Fruit fly (Drosophila melanogaster) whole organism, embryonic: ENCODE measurements around the gene Rab26.

ENCODE experiments used
- Aef1 ChIP-seq: fragments of 200-800 bp; sonication (Bioruptor generic); IDR thresholded peaks from 3 replicates; pipeline ENCODE4 v1.3.6; 2022; ENCODE audit warnings: missing biosample characterization, missing genetic modification characterization
- Atf6 ChIP-seq: fragments of 200-800 bp; sonication (Bioruptor generic); IDR thresholded peaks from 2 replicates; pipeline ENCODE4 v1.3.6; 2022; ENCODE audit warnings: missing biosample characterization, missing genetic modification characterization
- B-H2 ChIP-seq: fragments of 200-800 bp; sonication (Bioruptor generic); optimal IDR thresholded peaks from 2 replicates; lab custom pipeline; 2018; ENCODE audit warnings: missing biosample characterization, mild to moderate bottlenecking, missing genetic modification characterization
- BEAF-32 ChIP-seq: fragments of 200-800 bp; sonication (Bioruptor generic); optimal IDR thresholded peaks from 3 replicates; lab custom pipeline; 2017; ENCODE audit warnings: missing biosample characterization, missing genetic modification characterization, mild to moderate bottlenecking, moderate library complexity, missing genetic modification reagents
- Bgb ChIP-seq: fragments of 200-800 bp; sonication (Bioruptor generic); IDR thresholded peaks from 2 replicates; pipeline ENCODE4 v1.3.6; 2022; ENCODE audit warnings: missing biosample characterization, missing genetic modification characterization; ENCODE audit not compliant: partially characterized antibody
- CG10274 ChIP-seq: fragments of 200-800 bp; sonication (Bioruptor generic); optimal IDR thresholded peaks from 3 replicates; lab custom pipeline; 2017; ENCODE audit warnings: missing biosample characterization, mild to moderate bottlenecking, missing genetic modification characterization
- CG10959 ChIP-seq: fragments of 200-800 bp; sonication (Bioruptor generic); IDR thresholded peaks from 2 replicates; pipeline ENCODE4 v1.3.6; 2022; ENCODE audit warnings: missing biosample characterization, missing genetic modification characterization
- CG11093 ChIP-seq: fragments of 200-800 bp; sonication (Bioruptor generic); IDR thresholded peaks from 3 replicates; pipeline ENCODE4 v1.3.6; 2022; ENCODE audit warnings: missing biosample characterization, missing genetic modification characterization
- CG12744 ChIP-seq: fragments of 200-800 bp; sonication (Bioruptor generic); optimal IDR thresholded peaks from 2 replicates; lab custom pipeline; 2016; ENCODE audit warnings: missing biosample characterization, missing genetic modification characterization
- CG13123 ChIP-seq: fragments of 200-800 bp; sonication (Bioruptor generic); optimal IDR thresholded peaks from 2 replicates; lab custom pipeline; 2016; ENCODE audit warnings: missing biosample characterization, missing genetic modification characterization
- CG13424 ChIP-seq: fragments of 200-800 bp; sonication (Bioruptor generic); optimal IDR thresholded peaks from 2 replicates; lab custom pipeline; 2019; ENCODE audit warnings: missing biosample characterization, mild to moderate bottlenecking, missing genetic modification characterization, moderate library complexity
- CG13894 ChIP-seq: fragments of 200-800 bp; sonication (Bioruptor generic); optimal IDR thresholded peaks from 3 replicates; lab custom pipeline; 2018; ENCODE audit warnings: missing biosample characterization, mild to moderate bottlenecking, missing genetic modification characterization, moderate library complexity
- CG14441 ChIP-seq: fragments of 200-800 bp; sonication (Bioruptor generic); IDR thresholded peaks from 2 replicates; pipeline ENCODE4 v1.3.6; 2022; ENCODE audit warnings: missing biosample characterization, missing genetic modification characterization
- CG1529 ChIP-seq: fragments of 200-800 bp; sonication (Bioruptor generic); optimal IDR thresholded peaks from 3 replicates; lab custom pipeline; 2018; ENCODE audit warnings: missing biosample characterization, missing genetic modification characterization
- CG15479 ChIP-seq: fragments of 200-800 bp; sonication (Bioruptor generic); optimal IDR thresholded peaks from 3 replicates; lab custom pipeline; 2019; ENCODE audit warnings: missing biosample characterization, mild to moderate bottlenecking, missing genetic modification characterization, moderate library complexity
- CG1792 ChIP-seq: fragments of 200-800 bp; sonication (Bioruptor generic); optimal IDR thresholded peaks from 2 replicates; lab custom pipeline; 2016; ENCODE audit warnings: missing biosample characterization, missing genetic modification characterization
- CG18476 ChIP-seq: fragments of 200-800 bp; sonication (Bioruptor generic); optimal IDR thresholded peaks from 2 replicates; lab custom pipeline; 2016; ENCODE audit warnings: missing biosample characterization, mild to moderate bottlenecking, missing genetic modification characterization
- CG18619 ChIP-seq: fragments of 200-800 bp; sonication (Bioruptor generic); optimal IDR thresholded peaks from 3 replicates; lab custom pipeline; 2017; ENCODE audit warnings: missing biosample characterization, mild to moderate bottlenecking, missing genetic modification characterization
- CG3163 ChIP-seq: fragments of 200-800 bp; sonication (Bioruptor generic); optimal IDR thresholded peaks from 3 replicates; lab custom pipeline; 2016; ENCODE audit warnings: missing biosample characterization, missing genetic modification characterization
- CG4854 ChIP-seq: fragments of 200-800 bp; sonication (Bioruptor generic); optimal IDR thresholded peaks from 2 replicates; lab custom pipeline; 2016; ENCODE audit warnings: missing biosample characterization, missing genetic modification characterization, inconsistent platforms
- CG5245 ChIP-seq: fragments of 200-800 bp; sonication (Bioruptor generic); optimal IDR thresholded peaks from 3 replicates; lab custom pipeline; 2016; ENCODE audit warnings: missing biosample characterization, missing genetic modification characterization
- CG9437 ChIP-seq: fragments of 200-800 bp; sonication (Bioruptor generic); optimal IDR thresholded peaks from 2 replicates; lab custom pipeline; 2018; ENCODE audit warnings: missing biosample characterization, mild to moderate bottlenecking, missing genetic modification characterization
- CG9817 ChIP-seq: fragments of 200-800 bp; sonication (Bioruptor generic); optimal IDR thresholded peaks from 2 replicates; lab custom pipeline; 2018; ENCODE audit warnings: missing biosample characterization, mild to moderate bottlenecking, missing genetic modification characterization, moderate library complexity
- CoRest ChIP-seq: fragments of 200-800 bp; sonication (Bioruptor generic); optimal IDR thresholded peaks from 3 replicates; lab custom pipeline; 2018; ENCODE audit warnings: missing biosample characterization, mild to moderate bottlenecking, missing genetic modification characterization, moderate library complexity
- Dref ChIP-seq: fragments of 200-800 bp; sonication (Bioruptor generic); IDR thresholded peaks from 2 replicates; pipeline ENCODE4 v1.3.6; 2022; ENCODE audit warnings: missing biosample characterization, missing genetic modification characterization
- E2f1 ChIP-seq: fragments of 200-800 bp; sonication (Bioruptor generic); IDR thresholded peaks from 2 replicates; pipeline ENCODE4 v1.3.6; 2022; ENCODE audit warnings: missing biosample characterization, missing genetic modification characterization
- Ets65A ChIP-seq: fragments of 200-800 bp; sonication (Bioruptor generic); peaks from one replicate; lab custom pipeline; 2016; ENCODE audit warnings: missing biosample characterization, missing genetic modification characterization
- Ets97D ChIP-seq: fragments of 200-800 bp; sonication (Bioruptor generic); optimal IDR thresholded peaks from 3 replicates; lab custom pipeline; 2016; ENCODE audit warnings: missing biosample characterization, missing genetic modification characterization
- H15 ChIP-seq: fragments of 200-800 bp; sonication (Bioruptor generic); IDR thresholded peaks from 3 replicates; pipeline ENCODE4 v1.3.6; 2022; ENCODE audit warnings: missing biosample characterization, missing genetic modification characterization
- H2.0 ChIP-seq: fragments of 200-800 bp; sonication (Bioruptor generic); IDR thresholded peaks from 2 replicates; pipeline ENCODE4 v1.3.6; 2022; ENCODE audit warnings: missing biosample characterization, missing genetic modification characterization
- HLH54F ChIP-seq: fragments of 200-800 bp; sonication (Bioruptor generic); optimal IDR thresholded peaks from 3 replicates; lab custom pipeline; 2016; ENCODE audit warnings: missing biosample characterization, missing genetic modification characterization
- Hey ChIP-seq: fragments of 200-800 bp; sonication (Bioruptor generic); optimal IDR thresholded peaks from 3 replicates; lab custom pipeline; 2018; ENCODE audit warnings: missing biosample characterization, mild to moderate bottlenecking, missing genetic modification characterization
- Hr78 ChIP-seq, 2 experiments: fragments of 200-800 bp in 1 of 2; fragments of >200 bp in 1 of 2; sonication (Bioruptor generic) in 1 of 2; optimal IDR thresholded peaks; 2 replicates each; lab custom pipeline; 2017 to 2019; ENCODE audit warnings: missing biosample characterization in 2 of 2, missing genetic modification characterization in 2 of 2, mild to moderate bottlenecking in 1 of 2, moderate library complexity in 1 of 2
- Lhr ChIP-seq: fragments of 200-800 bp; sonication (Bioruptor generic); optimal IDR thresholded peaks from 3 replicates; lab custom pipeline; 2017; ENCODE audit warnings: mild to moderate bottlenecking, missing biosample characterization, missing genetic modification reagents, missing genetic modification characterization
- Mrtf ChIP-seq: fragments of 200-800 bp; sonication (Bioruptor generic); IDR thresholded peaks from 3 replicates; pipeline ENCODE4 v1.3.6; 2022; ENCODE audit warnings: missing biosample characterization, missing genetic modification characterization
- Nf-YA ChIP-seq: fragments of 200-800 bp; sonication (Bioruptor generic); IDR thresholded peaks from 2 replicates; pipeline ENCODE4 v1.3.6; 2022; ENCODE audit warnings: missing biosample characterization, missing genetic modification characterization
- Ptx1 ChIP-seq: fragments of 200-800 bp; sonication (Bioruptor generic); IDR thresholded peaks from 2 replicates; pipeline ENCODE4 v1.3.6; 2022; ENCODE audit warnings: missing biosample characterization, missing genetic modification characterization
- Sox100B ChIP-seq: fragments of 200-800 bp; sonication (Bioruptor generic); optimal IDR thresholded peaks from 3 replicates; lab custom pipeline; 2018; ENCODE audit warnings: missing biosample characterization, mild to moderate bottlenecking, missing genetic modification characterization
- bigmax ChIP-seq: fragments of 200-800 bp; sonication (Bioruptor generic); optimal IDR thresholded peaks from 2 replicates; lab custom pipeline; 2018; ENCODE audit warnings: missing biosample characterization, mild to moderate bottlenecking, missing genetic modification characterization
- cad ChIP-seq: fragments of >200 bp; optimal IDR thresholded peaks from 2 replicates; lab custom pipeline; 2017; ENCODE audit warnings: missing biosample characterization, missing genetic modification characterization
- cas ChIP-seq: fragments of 200-800 bp; sonication (Bioruptor generic); IDR thresholded peaks from 2 replicates; pipeline ENCODE4 v1.3.6; 2022; ENCODE audit warnings: missing biosample characterization, missing genetic modification characterization
- chif ChIP-seq, 2 experiments: fragments of 200-800 bp; sonication (Bioruptor generic); optimal IDR thresholded peaks; 3 replicates each; lab custom pipeline; 2016; ENCODE audit warnings: missing biosample characterization in 2 of 2, missing genetic modification characterization in 2 of 2
- da ChIP-seq: fragments of 200-800 bp; sonication (Bioruptor generic); optimal IDR thresholded peaks from 2 replicates; lab custom pipeline; 2016; ENCODE audit warnings: missing biosample characterization, missing genetic modification characterization
- fru ChIP-seq: fragments of >200 bp; optimal IDR thresholded peaks from 2 replicates; lab custom pipeline; 2017
- hkb ChIP-seq, 2 experiments: fragments of 200-800 bp in 1 of 2; fragments of >200 bp in 1 of 2; sonication (Bioruptor generic) in 1 of 2; IDR thresholded peaks in 1 of 2; optimal IDR thresholded peaks in 1 of 2; 2 replicates each; pipeline versions ENCODE4 v1.3.6 to Lab custom; 2017 to 2022; ENCODE audit warnings: missing biosample characterization in 1 of 2, missing genetic modification characterization in 1 of 2
- jing ChIP-seq: fragments of 200-800 bp; sonication (Bioruptor generic); optimal IDR thresholded peaks from 2 replicates; lab custom pipeline; 2018; ENCODE audit warnings: missing biosample characterization, mild to moderate bottlenecking, missing genetic modification characterization
- mirr ChIP-seq: fragments of 200-800 bp; sonication (Bioruptor generic); optimal IDR thresholded peaks from 3 replicates; lab custom pipeline; 2018; ENCODE audit warnings: missing biosample characterization, mild to moderate bottlenecking, missing genetic modification characterization
- rib ChIP-seq: fragments of 200-800 bp; sonication (Bioruptor generic); IDR thresholded peaks from 2 replicates; pipeline ENCODE4 v1.3.6; 2022; ENCODE audit warnings: missing biosample characterization, missing genetic modification characterization
- sd ChIP-seq: fragments of 200-800 bp; sonication (Bioruptor generic); optimal IDR thresholded peaks from 3 replicates; lab custom pipeline; 2018; ENCODE audit warnings: missing biosample characterization, mild to moderate bottlenecking, missing genetic modification characterization, moderate library complexity
- sim ChIP-seq: fragments of 200-800 bp; sonication (Bioruptor generic); IDR thresholded peaks from 2 replicates; pipeline ENCODE4 v1.3.6; 2022; ENCODE audit warnings: missing biosample characterization, missing genetic modification characterization
- slou ChIP-seq: fragments of 200-800 bp; sonication (Bioruptor generic); optimal IDR thresholded peaks from 3 replicates; lab custom pipeline; 2016; ENCODE audit warnings: missing biosample characterization, missing genetic modification characterization
- vfl ChIP-seq: fragments of 200-800 bp; sonication (Bioruptor generic); optimal IDR thresholded peaks from 2 replicates; lab custom pipeline; 2016; ENCODE audit warnings: missing biosample characterization, missing genetic modification characterization

Rab26 gene

DNA sequence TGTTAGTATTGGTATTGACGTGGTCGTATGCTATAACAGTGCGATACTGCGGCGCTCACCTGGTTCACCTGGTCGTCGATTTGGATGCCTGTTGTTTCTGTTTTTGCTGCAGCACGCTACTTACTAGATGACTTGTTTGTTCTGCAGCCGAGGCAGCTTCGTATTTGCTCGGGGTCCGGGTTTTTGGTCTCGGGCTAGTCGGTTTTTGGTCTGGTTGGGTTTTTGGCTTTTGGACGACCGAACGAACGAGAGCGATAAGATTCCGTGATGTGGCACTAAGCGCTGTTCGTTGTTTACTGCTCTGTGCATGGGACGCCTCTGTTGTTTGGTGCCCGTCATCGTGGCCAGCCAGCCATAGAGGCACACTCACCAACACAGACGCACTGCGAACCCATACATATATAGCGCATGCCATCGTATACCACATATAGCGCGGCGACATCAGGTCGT, 30.4 kb downstream of the Rab26 start, which contains the start of gene ebd2 (continued):
- TF ChIP-seq Dref (GFP tag; lab: Robert Waterston, UW) (0 out of 2 replicates have a peak, but pooled peaks have one; percentile 1), CG10274 (GFP tag; lab: Kevin White, UChicago) (no peak), mirr (GFP tag; lab: Kevin White, UChicago) (peak; percentile 18), slou (GFP tag; lab: Kevin White, UChicago) (no peak), CG9437 (GFP tag; lab: Kevin White, UChicago) (no peak), CG3163 (no peak), sim (GFP tag; lab: Robert Waterston, UW) (no peak), CG13424 (tag; lab: Kevin White, UChicago) (no peak), Aef1 (GFP tag; lab: Robert Waterston, UW) (no peak), CG18619 (GFP tag; lab: Kevin White, UChicago) (no peak), cad (GFP tag; lab: Kevin White, UChicago) (no peak), B-H2 (GFP tag; lab: Kevin White, UChicago) (peak; percentile 13), hkb (optimal IDR thresholded peaks at IDR 0.05; lab: Kevin White, UChicago) (no peak), hkb (GFP tag; IDR thresholded peaks at IDR 0.05; lab: Robert Waterston, UW) (peak; percentile 6; the same call in 1 of the 2 replicates), H15 (no peak), chif (GFP tag; optimal IDR thresholded peaks at IDR 0.05; lab: Kevin White, UChicago) (no peak), CG13123 (GFP tag; lab: Kevin White, UChicago) (no peak), BEAF-32 (GFP tag; lab: Kevin White, UChicago) (no peak), jing (no peak), Ets97D (GFP tag; lab: Kevin White, UChicago) (no peak), Bgb (GFP tag; lab: Robert Waterston, UW) (0 out of 2 replicates have a peak, but pooled peaks have one; percentile 5), E2f1 (GFP tag; lab: Robert Waterston, UW) (no peak), Ets65A (no peak), Hey (tag; lab: Kevin White, UChicago) (peak; percentile 50), CG4854 (no peak), CG11093 (GFP tag; lab: Robert Waterston, UW) (no peak), bigmax (no peak), cas (no peak), CG18476 (GFP tag; lab: Kevin White, UChicago) (no peak), CG13894 (tag; lab: Kevin White, UChicago) (peak; percentile 95), CoRest (tag; lab: Kevin White, UChicago) (peak; percentile 6), Ptx1 (GFP tag; lab: Robert Waterston, UW) (no peak), CG1529 (GFP tag; lab: Kevin White, UChicago) (no peak), Mrtf (peak; percentile 19; the same call in 1 of the 3 replicates), H2.0 (GFP tag; lab: Robert Waterston, UW) (no peak), CG12744 (no peak), Lhr (no peak), rib (GFP tag; lab: Robert Waterston, UW) (no peak), CG9817 (tag; lab: Kevin White, UChicago) (no peak), vfl (GFP tag; lab: Kevin White, UChicago) (no peak), Sox100B (GFP tag; lab: Kevin White, UChicago) (no peak), da (GFP tag; lab: Kevin White, UChicago) (no peak), HLH54F (GFP tag; lab: Kevin White, UChicago) (no peak), CG14441 (GFP tag; lab: Robert Waterston, UW) (no peak), Hr78 (GFP tag; optimal IDR thresholded peaks at IDR 0.05; lab: Kevin White, UChicago) (peak in 1 of 2 experiments; percentile 48), sd (tag; lab: Kevin White, UChicago) (peak; percentile 77), CG1792 (GFP tag; lab: Kevin White, UChicago) (no peak), CG5245 (no peak), CG10959 (GFP tag; lab: Robert Waterston, UW) (no peak), CG15479 (GFP tag; lab: Kevin White, UChicago) (no peak), fru (no peak), Nf-YA (no peak), Atf6 (GFP tag; lab: Robert Waterston, UW) (peak; percentile 63)
